Worm (Caenorhabditis elegans) whole organism, L2 larva: ENCODE data around the gene C07G1.15.

Source experiments
- F13H6.1 ChIP-seq: sonication (generic microtip); optimal IDR thresholded peaks from 2 replicates; lab custom pipeline; 2016; ENCODE audit warnings: missing genetic modification characterization, missing compliant biosample characterization
- ama-1 ChIP-seq: fragments of 150-350 bp; optimal IDR thresholded peaks from 2 replicates; lab custom pipeline; 2018; ENCODE audit warnings: inconsistent platforms
- ceh-16 ChIP-seq: fragments of 150-350 bp; optimal IDR thresholded peaks from 2 replicates; lab custom pipeline; 2014; ENCODE audit warnings: missing biosample characterization, missing genetic modification characterization
- dmd-4 ChIP-seq: sonication (generic microtip); optimal IDR thresholded peaks from 2 replicates; lab custom pipeline; 2017; ENCODE audit warnings: missing biosample characterization, missing genetic modification characterization
- fos-1 ChIP-seq: fragments of 150-350 bp; optimal IDR thresholded peaks from 2 replicates; lab custom pipeline; 2014; ENCODE audit warnings: missing biosample characterization, missing genetic modification characterization
- lin-13 ChIP-seq: fragments of 150-350 bp; optimal IDR thresholded peaks from 2 replicates; lab custom pipeline; 2014; ENCODE audit warnings: missing biosample characterization, missing genetic modification reagents, missing genetic modification characterization
- lin-39 ChIP-seq: fragments of 150-350 bp; optimal IDR thresholded peaks from 2 replicates; lab custom pipeline; 2014; ENCODE audit warnings: missing biosample characterization, missing genetic modification reagents, missing genetic modification characterization
- mdl-1 ChIP-seq, 2 experiments: fragments of 150-350 bp in 1 of 2; sonication (generic microtip) in 1 of 2; optimal IDR thresholded peaks; 2 replicates each; lab custom pipeline; 2017; ENCODE audit warnings: missing biosample characterization in 2 of 2, missing genetic modification characterization in 2 of 2
- nhr-10 ChIP-seq: sonication (generic microtip); optimal IDR thresholded peaks from 2 replicates; lab custom pipeline; 2017; ENCODE audit warnings: missing biosample characterization, missing genetic modification characterization
- nhr-11 ChIP-seq: fragments of 150-350 bp; optimal IDR thresholded peaks from 2 replicates; lab custom pipeline; 2014; ENCODE audit warnings: missing biosample characterization, missing genetic modification characterization
- nhr-12 ChIP-seq: fragments of 150-350 bp; optimal IDR thresholded peaks from 2 replicates; lab custom pipeline; 2014; ENCODE audit warnings: missing biosample characterization, missing genetic modification characterization
- snpc-4 ChIP-seq: fragments of 150-350 bp; optimal IDR thresholded peaks from 2 replicates; lab custom pipeline; 2014; ENCODE audit warnings: missing biosample characterization, missing genetic modification characterization
- unc-55 ChIP-seq: fragments of 150-350 bp; sonication (generic microtip); optimal IDR thresholded peaks from 3 replicates; lab custom pipeline; 2014; ENCODE audit warnings: missing biosample characterization, missing genetic modification reagents, missing genetic modification characterization
- unc-62 ChIP-seq: fragments of 150-350 bp; optimal IDR thresholded peaks from 2 replicates; lab custom pipeline; 2014; ENCODE audit warnings: missing biosample characterization, missing genetic modification reagents, missing genetic modification characterization

DNA sequence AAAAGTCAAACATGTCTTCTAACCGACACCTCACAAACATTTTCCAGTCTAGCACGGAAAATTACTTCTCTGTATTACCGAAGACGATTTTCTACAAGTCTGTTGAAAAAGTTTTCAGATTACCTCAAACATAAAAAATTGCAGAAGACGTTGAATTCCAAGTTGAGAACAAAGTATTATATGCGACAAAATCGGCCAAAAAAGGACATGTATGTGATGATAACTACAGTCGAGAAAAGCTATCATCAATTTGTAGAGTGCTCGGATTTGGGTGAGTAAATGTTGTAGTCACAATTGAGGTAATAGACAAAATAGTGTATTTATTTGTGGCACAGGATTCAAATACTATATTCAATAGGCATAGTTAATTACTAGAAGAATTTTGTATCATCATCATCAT lies 39.1 kb downstream of the C07G1.15 start:
- TF ChIP-seq dmd-4 (tag; lab: Kevin White, UChicago): no peak
- TF ChIP-seq unc-55 (GFP tag; lab: Kevin White, UChicago): no peak
- TF ChIP-seq lin-39: no peak
- TF ChIP-seq fos-1 (tag; lab: Kevin White, UChicago): no peak
- no peak for TF ChIP-seq nhr-10 (tag; lab: Kevin White, UChicago)
- no peak for TF ChIP-seq nhr-11 (tag; lab: Kevin White, UChicago)
- TF ChIP-seq F13H6.1 (tag; lab: Kevin White, UChicago): no peak
- TF ChIP-seq ceh-16 (tag; lab: Kevin White, UChicago): no peak
- TF ChIP-seq nhr-12 (tag; lab: Kevin White, UChicago): no peak
- no peak for TF ChIP-seq snpc-4
- TF ChIP-seq lin-13: no peak
- no peak for TF ChIP-seq ama-1 (lab: Kevin White, UChicago)
- TF ChIP-seq unc-62 (GFP tag; lab: Kevin White, UChicago): no peak
- no peak for TF ChIP-seq mdl-1 (tag; optimal IDR thresholded peaks at IDR 0.05; lab: Kevin White, UChicago)
